Fruit fly (Drosophila melanogaster) S2 (cell line): ENCODE data around the gene Cpr62Bc.

Experiments used
- CG8478 ChIP-seq: fragments of >200 bp; optimal IDR thresholded peaks from 2 replicates; lab custom pipeline; 2018
- CTCF ChIP-seq, 2 experiments: fragments of >200 bp; optimal IDR thresholded peaks; 2 replicates each; lab custom pipeline; 2018

- TF ChIP-seq CG8478 (lab: Kevin White, UChicago) = no peak
- TF ChIP-seq CTCF (optimal IDR thresholded peaks at IDR 0.05; lab: Kevin White, UChicago) = no peak
Observed at dm6 chr3L:1829539-1829938, 12.3 kb downstream of the Cpr62Bc start.
